Fruit fly (Drosophila melanogaster) whole organism, wandering third instar larva: ENCODE results near the gene melt.

ENCODE experiments used
- Abd-B ChIP-seq: fragments of >200 bp; optimal IDR thresholded peaks from 2 replicates; lab custom pipeline; 2017; ENCODE audit warnings: missing biosample characterization, missing genetic modification characterization
- CG32264 ChIP-seq: fragments of 200-800 bp; sonication (Bioruptor generic); optimal IDR thresholded peaks from 2 replicates; lab custom pipeline; 2016; ENCODE audit warnings: missing biosample characterization, missing genetic modification characterization
- CG9705 ChIP-seq: fragments of 200-800 bp; sonication (Bioruptor generic); optimal IDR thresholded peaks from 2 replicates; lab custom pipeline; 2018; ENCODE audit warnings: missing biosample characterization, mild to moderate bottlenecking, missing genetic modification characterization
- CrebA ChIP-seq: fragments of 200-800 bp; sonication (Bioruptor generic); optimal IDR thresholded peaks from 2 replicates; lab custom pipeline; 2016; ENCODE audit warnings: missing biosample characterization, mild to moderate bottlenecking, missing genetic modification characterization, borderline replicate concordance
- Dfd ChIP-seq: fragments of >200 bp; optimal IDR thresholded peaks from 2 replicates; lab custom pipeline; 2017; ENCODE audit warnings: missing biosample characterization, missing genetic modification characterization
- Dif ChIP-seq: fragments of 200-275, 200-300 bp; sonication (Bioruptor generic); optimal IDR thresholded peaks from 2 replicates; lab custom pipeline; 2018; ENCODE audit warnings: missing biosample characterization, missing genetic modification characterization; ENCODE audit not compliant: partially characterized antibody
- GATAd ChIP-seq: sonication (Bioruptor generic); optimal IDR thresholded peaks from 2 replicates; lab custom pipeline; 2016; ENCODE audit warnings: missing biosample characterization, missing genetic modification characterization
- HLH106 ChIP-seq: fragments of 200-800 bp; optimal IDR thresholded peaks from 3 replicates; lab custom pipeline; 2019; ENCODE audit warnings: missing biosample characterization, mild to moderate bottlenecking, missing genetic modification characterization, moderate library complexity
- Hnf4 ChIP-seq: fragments of 200-800 bp; sonication (Bioruptor generic); optimal IDR thresholded peaks from 2 replicates; lab custom pipeline; 2016; ENCODE audit warnings: missing biosample characterization, mild to moderate bottlenecking, missing genetic modification characterization
- Hr78 ChIP-seq: fragments of >200 bp; optimal IDR thresholded peaks from 2 replicates; lab custom pipeline; 2017; ENCODE audit warnings: missing biosample characterization, missing genetic modification characterization
- Hr83 ChIP-seq: fragments of 200-300 bp; sonication (Bioruptor generic); optimal IDR thresholded peaks from 2 replicates; lab custom pipeline; 2016; ENCODE audit warnings: missing biosample characterization, mild to moderate bottlenecking, missing genetic modification characterization, moderate library complexity; ENCODE audit not compliant: poor library complexity, severe bottlenecking
- Jra ChIP-seq: sonication (Bioruptor generic); optimal IDR thresholded peaks from 2 replicates; lab custom pipeline; 2016; ENCODE audit warnings: missing biosample characterization, missing genetic modification characterization
- Mio ChIP-seq: sonication (Bioruptor generic); optimal IDR thresholded peaks from 2 replicates; lab custom pipeline; 2016; ENCODE audit warnings: missing biosample characterization, missing genetic modification characterization
- Myc ChIP-seq: fragments of >200 bp; optimal IDR thresholded peaks from 2 replicates; lab custom pipeline; 2017
- N ChIP-seq: fragments of >200 bp; optimal IDR thresholded peaks from 2 replicates; lab custom pipeline; 2018; ENCODE audit warnings: missing biosample characterization, missing external identifiers, missing genetic modification characterization
- OdsH ChIP-seq: fragments of 200-800 bp; sonication (Bioruptor generic); optimal IDR thresholded peaks from 2 replicates; lab custom pipeline; 2016; ENCODE audit warnings: missing biosample characterization, mild to moderate bottlenecking, missing genetic modification characterization
- Rel ChIP-seq, 2 experiments: fragments of 200-800 bp; sonication (Bioruptor generic) in 1 of 2; optimal IDR thresholded peaks; 2 replicates in 1 of 2; 3 replicates in 1 of 2; lab custom pipeline; 2016 to 2019; ENCODE audit warnings: mild to moderate bottlenecking in 2 of 2, missing biosample characterization in 2 of 2, missing genetic modification characterization in 2 of 2, moderate library complexity in 1 of 2
- Sp1 ChIP-seq: fragments of 200-800 bp; sonication (Bioruptor generic); optimal IDR thresholded peaks from 3 replicates; lab custom pipeline; 2019; ENCODE audit warnings: missing biosample characterization, mild to moderate bottlenecking, missing genetic modification characterization, moderate library complexity
- Vsx2 ChIP-seq: fragments of 200-300, 225-300 bp; sonication (Bioruptor generic); optimal IDR thresholded peaks from 2 replicates; lab custom pipeline; 2018; ENCODE audit warnings: missing biosample characterization, missing genetic modification characterization; ENCODE audit not compliant: partially characterized antibody
- br ChIP-seq: fragments of 200-800 bp; sonication (Bioruptor generic); optimal IDR thresholded peaks from 2 replicates; lab custom pipeline; 2016; ENCODE audit warnings: missing biosample characterization, missing genetic modification characterization
- brk ChIP-seq: fragments of 200-800 bp; sonication (Bioruptor generic); optimal IDR thresholded peaks from 2 replicates; lab custom pipeline; 2016; ENCODE audit warnings: missing biosample characterization, mild to moderate bottlenecking, missing genetic modification characterization
- dl ChIP-seq, 2 experiments: fragments of 175-275, 200-275 bp in 1 of 2; fragments of 200-275 bp in 1 of 2; sonication (Bioruptor generic); optimal IDR thresholded peaks; lab custom pipeline; 2018; ENCODE audit warnings: mild to moderate bottlenecking in 2 of 2, missing biosample characterization in 2 of 2, missing genetic modification characterization in 2 of 2, moderate library complexity in 2 of 2; ENCODE audit not compliant: partially characterized antibody in 2 of 2, insufficient read depth in 1 of 2
- dmrt93B ChIP-seq: fragments of 200-800 bp; sonication (Bioruptor generic); optimal IDR thresholded peaks from 2 replicates; lab custom pipeline; 2018; ENCODE audit warnings: missing biosample characterization, mild to moderate bottlenecking, missing genetic modification characterization
- dsf ChIP-seq: sonication (Bioruptor generic); optimal IDR thresholded peaks from 2 replicates; lab custom pipeline; 2016; ENCODE audit warnings: missing biosample characterization, missing genetic modification characterization, borderline replicate concordance
- ey ChIP-seq: fragments of 200-800 bp; sonication (Bioruptor generic); optimal IDR thresholded peaks from 2 replicates; lab custom pipeline; 2016; ENCODE audit warnings: missing biosample characterization, missing genetic modification characterization
- foxo ChIP-seq, 2 experiments: fragments of 200-800 bp; sonication (Bioruptor generic); optimal IDR thresholded peaks; 2 replicates in 1 of 2; 3 replicates in 1 of 2; lab custom pipeline; 2016 to 2017; ENCODE audit warnings: missing biosample characterization in 2 of 2, missing genetic modification characterization in 2 of 2
- fru ChIP-seq: fragments of 200-800 bp; sonication (Bioruptor generic); optimal IDR thresholded peaks from 3 replicates; lab custom pipeline; 2016; ENCODE audit warnings: missing biosample characterization, mild to moderate bottlenecking, missing genetic modification characterization
- h ChIP-seq: fragments of 200-800 bp; sonication (Bioruptor generic); optimal IDR thresholded peaks from 3 replicates; lab custom pipeline; 2016; ENCODE audit warnings: missing biosample characterization, mild to moderate bottlenecking, missing genetic modification characterization
- jim ChIP-seq: fragments of 175-275, 200-325 bp; sonication (Bioruptor generic); optimal IDR thresholded peaks from 2 replicates; lab custom pipeline; 2016; ENCODE audit warnings: missing biosample characterization, mild to moderate bottlenecking, missing genetic modification characterization
- lola ChIP-seq: fragments of >200 bp; optimal IDR thresholded peaks from 2 replicates; lab custom pipeline; 2017; ENCODE audit warnings: missing biosample characterization, missing genetic modification characterization
- pan ChIP-seq: fragments of >200 bp; optimal IDR thresholded peaks from 2 replicates; lab custom pipeline; 2017
- psq ChIP-seq: fragments of 200-800 bp; sonication (Bioruptor generic); optimal IDR thresholded peaks from 3 replicates; lab custom pipeline; 2017; ENCODE audit warnings: missing biosample characterization, mild to moderate bottlenecking, missing genetic modification characterization, moderate library complexity
- rgr ChIP-seq: fragments of 200-800 bp; sonication (Bioruptor generic); optimal IDR thresholded peaks from 3 replicates; lab custom pipeline; 2016; ENCODE audit warnings: missing biosample characterization, mild to moderate bottlenecking, missing genetic modification characterization
- sage ChIP-seq: fragments of 200-800 bp; sonication (Bioruptor generic); optimal IDR thresholded peaks from 2 replicates; lab custom pipeline; 2016; ENCODE audit warnings: missing biosample characterization, mild to moderate bottlenecking, missing genetic modification characterization
- sv ChIP-seq: fragments of 200-800 bp; sonication (Bioruptor generic); optimal IDR thresholded peaks from 3 replicates; lab custom pipeline; 2016; ENCODE audit warnings: missing biosample characterization, missing genetic modification characterization
- tai ChIP-seq: sonication (Bioruptor generic); optimal IDR thresholded peaks from 2 replicates; lab custom pipeline; 2016; ENCODE audit warnings: missing biosample characterization, missing genetic modification characterization
- usp ChIP-seq: fragments of >200 bp; optimal IDR thresholded peaks from 2 replicates; lab custom pipeline; 2017; ENCODE audit warnings: missing biosample characterization, missing genetic modification characterization
- woc ChIP-seq: sonication (Bioruptor generic); optimal IDR thresholded peaks from 2 replicates; lab custom pipeline; 2016; ENCODE audit warnings: missing biosample characterization, mild to moderate bottlenecking, missing genetic modification characterization

Gene melt

dm6 chr3L:7154249-7154648 lies 19.9 kb downstream of the melt start:
- TF ChIP-seq dsf (GFP tag; lab: Kevin White, UChicago): no peak
- TF ChIP-seq psq: no peak
- TF ChIP-seq Vsx2: no peak
- no peak for TF ChIP-seq Rel (GFP tag; optimal IDR thresholded peaks at IDR 0.05; lab: Kevin White, UChicago)
- peak; percentile 100 for TF ChIP-seq Rel (tag; optimal IDR thresholded peaks at IDR 0.05; lab: Kevin White, UChicago)
- no peak for TF ChIP-seq Hnf4 (GFP tag; lab: Kevin White, UChicago)
- TF ChIP-seq h (GFP tag; lab: Kevin White, UChicago): peak; percentile 26
- peak; percentile 24 for TF ChIP-seq Jra (GFP tag; lab: Kevin White, UChicago)
- no peak for TF ChIP-seq Hr78 (GFP tag; lab: Kevin White, UChicago)

- no peak for TF ChIP-seq Mio
- TF ChIP-seq ey (GFP tag; lab: Kevin White, UChicago): peak; percentile 47
- TF ChIP-seq usp (GFP tag; lab: Kevin White, UChicago): no peak
- TF ChIP-seq HLH106: peak; percentile 53
- peak; percentile 44 for TF ChIP-seq rgr
- TF ChIP-seq woc: peak; percentile 85
- TF ChIP-seq CG9705: peak; percentile 8
- TF ChIP-seq OdsH (GFP tag; lab: Kevin White, UChicago): peak; percentile 35
- TF ChIP-seq dmrt93B (GFP tag; lab: Kevin White, UChicago): peak; percentile 36
- TF ChIP-seq Hr78 (GFP tag; lab: Kevin White, UChicago): no peak
- peak; percentile 59 for TF ChIP-seq fru (GFP tag; lab: Kevin White, UChicago)
- no peak for TF ChIP-seq lola (GFP tag; lab: Kevin White, UChicago)
- no peak for TF ChIP-seq Vsx2
- TF ChIP-seq sage (GFP tag; lab: Kevin White, UChicago): no peak
- TF ChIP-seq Dfd (GFP tag; lab: Kevin White, UChicago): no peak
- TF ChIP-seq Sp1: peak; percentile 52
- TF ChIP-seq jim (GFP tag; lab: Kevin White, UChicago): no peak
- no peak for TF ChIP-seq CrebA (GFP tag; lab: Kevin White, UChicago)
- TF ChIP-seq tai: no peak
- peak in 1 of 2 experiments; percentile 56 for TF ChIP-seq foxo (GFP tag; optimal IDR thresholded peaks at IDR 0.05; lab: Kevin White, UChicago)
- TF ChIP-seq psq: peak; percentile 47
- no peak for TF ChIP-seq brk (GFP tag; lab: Kevin White, UChicago)
- peak; percentile 31 for TF ChIP-seq h (GFP tag; lab: Kevin White, UChicago)
- TF ChIP-seq sv (GFP tag; lab: Kevin White, UChicago): no peak
- TF ChIP-seq dsf (GFP tag; lab: Kevin White, UChicago): no peak
- TF ChIP-seq CG32264: no peak
- peak; percentile 32 for TF ChIP-seq Hnf4 (GFP tag; lab: Kevin White, UChicago)
- no peak for TF ChIP-seq Rel (GFP tag; optimal IDR thresholded peaks at IDR 0.05; lab: Kevin White, UChicago)
- TF ChIP-seq Rel (tag; optimal IDR thresholded peaks at IDR 0.05; lab: Kevin White, UChicago): no peak
- peak; percentile 56 for TF ChIP-seq br (GFP tag; lab: Kevin White, UChicago)
- no peak for TF ChIP-seq Hr83
- no peak for TF ChIP-seq pan (lab: Kevin White, UChicago)
- no peak for TF ChIP-seq Myc (lab: Kevin White, UChicago)
- TF ChIP-seq dl (GFP tag; optimal IDR thresholded peaks at IDR 0.05; lab: Kevin White, UChicago; ENCODE audit: insufficient read depth in 1 of 2, partially characterized antibody in 2 of 2): no peak
- no peak for TF ChIP-seq N (GFP tag; lab: Kevin White, UChicago)
- TF ChIP-seq Dif (GFP tag; lab: Kevin White, UChicago): no peak
- no peak for TF ChIP-seq Jra (GFP tag; lab: Kevin White, UChicago)
- TF ChIP-seq Abd-B (GFP tag; lab: Kevin White, UChicago): no peak
- TF ChIP-seq GATAd (GFP tag; lab: Kevin White, UChicago): no peak
These were observed 21.2 kb downstream of the melt start for dm6 chr3L:7155522-7155978.

dm6 chr3L:7156239-7156638 lies 21.9 kb downstream of the melt start:
- no peak for TF ChIP-seq Hr78 (GFP tag; lab: Kevin White, UChicago)
- TF ChIP-seq CrebA (GFP tag; lab: Kevin White, UChicago): no peak
- TF ChIP-seq dsf (GFP tag; lab: Kevin White, UChicago): no peak
- TF ChIP-seq tai: no peak
- no peak for TF ChIP-seq pan (lab: Kevin White, UChicago)
- no peak for TF ChIP-seq foxo (GFP tag; optimal IDR thresholded peaks at IDR 0.05; lab: Kevin White, UChicago)
- TF ChIP-seq Sp1: no peak
- no peak for TF ChIP-seq Dif (GFP tag; lab: Kevin White, UChicago)
- TF ChIP-seq Dfd (GFP tag; lab: Kevin White, UChicago): no peak
- no peak for TF ChIP-seq woc
- TF ChIP-seq h (GFP tag; lab: Kevin White, UChicago): no peak
- TF ChIP-seq HLH106: no peak
- TF ChIP-seq sage (GFP tag; lab: Kevin White, UChicago): no peak
- TF ChIP-seq brk (GFP tag; lab: Kevin White, UChicago): no peak
